Worm (Caenorhabditis elegans): Measurements from ENCODE around the gene F44E2.7.

The F44E2.7 gene

ce11 chrIII:8887184-8887801, 39.0 kb upstream of the F44E2.7 start, which contains the start of gene famh-136 (continued):
- TF ChIP-seq unc-62 (GFP tag; optimal IDR thresholded peaks at IDR 0.05 in 1 of 2) (peak in 1 of 2 experiments; percentile 99), unc-62 (tag; optimal IDR thresholded peaks at IDR 0.05) (no peak), hlh-30 (tag; optimal IDR thresholded peaks at IDR 0.05; ENCODE audit: insufficient read depth) (peak; percentile 80), cey-2 (tag; optimal IDR thresholded peaks at IDR 0.05; ENCODE audit: borderline replicate concordance, insufficient read depth) (no peak), nhr-11 (tag; optimal IDR thresholded peaks at IDR 0.05) (peak; percentile 75), tag-97 (GFP tag; IDR thresholded peaks at IDR 0.05) (no peak), fkh-10 (GFP tag; optimal IDR thresholded peaks at IDR 0.05) (peak; percentile 37), lin-15B (tag; optimal IDR thresholded peaks at IDR 0.05) (no peak), vab-7 (GFP tag; IDR thresholded peaks at IDR 0.05) (no peak), arid-1 (GFP tag; conservative IDR thresholded peaks at IDR 0.05) (peak; percentile 82), nhr-10 (tag; optimal IDR thresholded peaks at IDR 0.05) (no peak), mep-1 (tag; optimal IDR thresholded peaks at IDR 0.05) (peak; percentile 95), daf-8 (GFP tag; IDR thresholded peaks at IDR 0.05) (no peak), aly-2 (tag; optimal IDR thresholded peaks at IDR 0.05) (no peak), ces-1 (GFP tag; optimal IDR thresholded peaks at IDR 0.05) (no peak), hif-1 (tag; optimal IDR thresholded peaks at IDR 0.05) (peak in 1 of 2 experiments; percentile 73), dmd-6 (GFP tag; IDR thresholded peaks at IDR 0.05) (peak; percentile 91), ceh-62 (tag; optimal IDR thresholded peaks at IDR 0.05) (no peak), Y48G9A.11 (GFP tag; IDR thresholded peaks at IDR 0.05) (no peak), lin-1 (GFP tag; IDR thresholded peaks at IDR 0.05) (no peak), duxl-1 (tag; optimal IDR thresholded peaks at IDR 0.05; ENCODE audit: poor library complexity) (peak; percentile 52), daf-12 (tag; optimal IDR thresholded peaks at IDR 0.05) (no peak), D1046.2 (GFP tag; IDR thresholded peaks at IDR 0.05) (0 out of 2 replicates have a peak, but pooled peaks have one; percentile 11), nhr-42 (GFP tag; IDR thresholded peaks at IDR 0.05) (peak; percentile 64; the same call in 1 of the 2 replicates), T26A8.4 (GFP tag; IDR thresholded peaks at IDR 0.05) (peak; percentile 80), ama-1 (optimal IDR thresholded peaks at IDR 0.05) (no peak), lin-38 (GFP tag; IDR thresholded peaks at IDR 0.05) (peak; percentile 85), T20F7.1 (GFP tag; optimal IDR thresholded peaks at IDR 0.05) (peak; percentile 82), F10B5.3 (tag; optimal IDR thresholded peaks at IDR 0.05) (peak; percentile 74), lin-39 (tag; optimal IDR thresholded peaks at IDR 0.05) (no peak), madf-9 (GFP tag; conservative IDR thresholded peaks at IDR 0.05) (0 out of 2 replicates have a peak, but pooled peaks have one; percentile 33), nhr-76 (tag; optimal IDR thresholded peaks at IDR 0.05) (no peak), zip-11 (GFP tag; IDR thresholded peaks at IDR 0.05) (no peak), pqm-1 (tag; optimal IDR thresholded peaks at IDR 0.05) (peak; percentile 65), snpc-1.2 (GFP tag; IDR thresholded peaks at IDR 0.05) (no peak), dpl-1 (GFP tag; optimal IDR thresholded peaks at IDR 0.05) (peak; percentile 85), hmg-1.1 (GFP tag; IDR thresholded peaks at IDR 0.05) (peak; percentile 79), daf-19 (GFP tag; conservative IDR thresholded peaks at IDR 0.05) (no peak), dmd-8 (GFP tag; IDR thresholded peaks at IDR 0.05) (no peak), F37D6.2 (tag; optimal IDR thresholded peaks at IDR 0.05) (peak; percentile 72), nhr-28 (tag; optimal IDR thresholded peaks at IDR 0.05) (peak; percentile 82), madf-5 (GFP tag; IDR thresholded peaks at IDR 0.05) (no peak), daf-16 (GFP tag; optimal IDR thresholded peaks at IDR 0.05) (peak; percentile 23 to 78), daf-16 (tag; optimal IDR thresholded peaks at IDR 0.05) (peak; percentile 78), ZK337.2 (GFP tag; IDR thresholded peaks at IDR 0.05) (no peak), mdl-1 (tag; optimal IDR thresholded peaks at IDR 0.05) (peak in 1 of 2 experiments; percentile 56), lin-29 (GFP tag; IDR thresholded peaks at IDR 0.05) (no peak), pha-4 (GFP tag; IDR thresholded peaks at IDR 0.05) (peak; percentile 76), pha-4 (tag; optimal IDR thresholded peaks at IDR 0.05) (peak; percentile 89), fos-1 (tag; optimal IDR thresholded peaks at IDR 0.05) (peak; percentile 35), nhr-237 (tag; optimal IDR thresholded peaks at IDR 0.05) (no peak), R02D3.7 (tag; optimal IDR thresholded peaks at IDR 0.05) (no peak)

All from whole organism, L4 larva.